Worm (Caenorhabditis elegans): ENCODE data around the gene C03B1.14.

Gene C03B1.14

ce11 chrX:6326088-6326487, 34.5 kb downstream of the C03B1.14 start, which contains the start of gene col-168:
Gene col-168, plus strand, starts transcription at chrX:6326388.
- TF ChIP-seq sea-2 (GFP tag; optimal IDR thresholded peaks at IDR 0.05) (no peak), nhr-77 (tag; optimal IDR thresholded peaks at IDR 0.05) (no peak), elt-3 (tag; optimal IDR thresholded peaks at IDR 0.05) (no peak), nhr-237 (tag; optimal IDR thresholded peaks at IDR 0.05) (no peak), aly-2 (tag; optimal IDR thresholded peaks at IDR 0.05) (no peak), unc-62 (GFP tag; optimal IDR thresholded peaks at IDR 0.05) (no peak), ztf-4 (tag; optimal IDR thresholded peaks at IDR 0.05) (no peak), nfya-1 (tag; optimal IDR thresholded peaks at IDR 0.05; ENCODE audit: insufficient read depth) (no peak), tbx-2 (tag; optimal IDR thresholded peaks at IDR 0.05) (no peak), egl-5 (tag; optimal IDR thresholded peaks at IDR 0.05) (no peak), nhr-12 (tag; optimal IDR thresholded peaks at IDR 0.05) (no peak), ama-1 (optimal IDR thresholded peaks at IDR 0.05) (no peak), elt-1 (tag; optimal IDR thresholded peaks at IDR 0.05) (no peak), lin-39 (tag; optimal IDR thresholded peaks at IDR 0.05) (no peak), mml-1 (tag; optimal IDR thresholded peaks at IDR 0.05) (no peak), nhr-76 (tag; optimal IDR thresholded peaks at IDR 0.05) (no peak), nhr-11 (tag; optimal IDR thresholded peaks at IDR 0.05) (no peak), elt-2 (tag; optimal IDR thresholded peaks at IDR 0.05) (no peak), snpc-4 (tag; optimal IDR thresholded peaks at IDR 0.05) (no peak)

- TF ChIP-seq aly-2 (tag; optimal IDR thresholded peaks at IDR 0.05) (peak; percentile 55), R02D3.7 (tag; optimal IDR thresholded peaks at IDR 0.05) (peak; percentile 31), tbx-2 (tag; optimal IDR thresholded peaks at IDR 0.05) (peak; percentile 14), ceh-28 (tag; optimal IDR thresholded peaks at IDR 0.05) (peak; percentile 35)
Observed at ce11 chrX:6324124-6324893, 36.2 kb downstream of the C03B1.14 start.

ce11 chrX:6323129-6323528, 37.4 kb downstream of the C03B1.14 start, which contains the start of gene col-167:
Gene col-167, plus strand, starts transcription at chrX:6323488.
- TF ChIP-seq ceh-9 (tag; optimal IDR thresholded peaks at IDR 0.05) (no peak), nhr-43 (tag; optimal IDR thresholded peaks at IDR 0.05; ENCODE audit: poor library complexity, severe bottlenecking) (no peak), nfya-1 (tag; optimal IDR thresholded peaks at IDR 0.05; ENCODE audit: insufficient read depth) (peak; percentile 11), snpc-4 (tag; optimal IDR thresholded peaks at IDR 0.05) (no peak), nhr-23 (tag; optimal IDR thresholded peaks at IDR 0.05) (peak; percentile 1), ztf-4 (tag; optimal IDR thresholded peaks at IDR 0.05) (no peak), lin-15B (tag; optimal IDR thresholded peaks at IDR 0.05) (no peak), unc-39 (tag; optimal IDR thresholded peaks at IDR 0.05) (no peak), elt-2 (tag; optimal IDR thresholded peaks at IDR 0.05) (no peak), ceh-82 (tag; optimal IDR thresholded peaks at IDR 0.05) (no peak), nhr-25 (tag; optimal IDR thresholded peaks at IDR 0.05) (peak; percentile 77), nhr-12 (tag; optimal IDR thresholded peaks at IDR 0.05) (no peak), jun-1 (tag; optimal IDR thresholded peaks at IDR 0.05) (no peak), unc-62 (GFP tag; optimal IDR thresholded peaks at IDR 0.05) (no peak), lin-39 (tag; optimal IDR thresholded peaks at IDR 0.05) (no peak), tbx-2 (tag; optimal IDR thresholded peaks at IDR 0.05) (no peak)

ce11 chrX:6321380-6321779, 39.2 kb downstream of the C03B1.14 start:
- peak; percentile 59 for TF ChIP-seq elt-1 (tag; optimal IDR thresholded peaks at IDR 0.05)
- no peak for TF ChIP-seq unc-62 (GFP tag; optimal IDR thresholded peaks at IDR 0.05)

- TF ChIP-seq nhr-23 (tag; optimal IDR thresholded peaks at IDR 0.05) (peak; percentile 50), ceh-9 (tag; optimal IDR thresholded peaks at IDR 0.05) (no peak), ceh-16 (tag; optimal IDR thresholded peaks at IDR 0.05) (no peak), elt-2 (tag; optimal IDR thresholded peaks at IDR 0.05) (no peak), pqm-1 (tag; optimal IDR thresholded peaks at IDR 0.05) (no peak), nhr-77 (tag; optimal IDR thresholded peaks at IDR 0.05) (no peak), aly-2 (tag; optimal IDR thresholded peaks at IDR 0.05) (no peak), nfya-1 (tag; optimal IDR thresholded peaks at IDR 0.05; ENCODE audit: insufficient read depth) (peak; percentile 20), ZK546.5 (tag; optimal IDR thresholded peaks at IDR 0.05) (no peak), lin-39 (tag; optimal IDR thresholded peaks at IDR 0.05) (peak; percentile 12), fkh-2 (tag; optimal IDR thresholded peaks at IDR 0.05) (no peak), ceh-28 (tag; optimal IDR thresholded peaks at IDR 0.05) (peak; percentile 54), sea-2 (GFP tag; optimal IDR thresholded peaks at IDR 0.05) (no peak), elt-3 (tag; optimal IDR thresholded peaks at IDR 0.05) (peak in 1 of 3 experiments; percentile 48), zag-1 (tag; optimal IDR thresholded peaks at IDR 0.05) (no peak), ama-1 (optimal IDR thresholded peaks at IDR 0.05) (no peak), ztf-11 (tag; optimal IDR thresholded peaks at IDR 0.05) (no peak), egl-27 (tag; optimal IDR thresholded peaks at IDR 0.05) (no peak), hmg-11 (tag; optimal IDR thresholded peaks at IDR 0.05) (no peak), nhr-76 (tag; optimal IDR thresholded peaks at IDR 0.05) (no peak), ztf-4 (tag; optimal IDR thresholded peaks at IDR 0.05) (no peak), nhr-25 (tag; optimal IDR thresholded peaks at IDR 0.05) (peak; percentile 85), eor-1 (tag; optimal IDR thresholded peaks at IDR 0.05) (no peak), nhr-12 (tag; optimal IDR thresholded peaks at IDR 0.05) (no peak), unc-62 (GFP tag; optimal IDR thresholded peaks at IDR 0.05) (no peak), nhr-43 (tag; optimal IDR thresholded peaks at IDR 0.05; ENCODE audit: poor library complexity, severe bottlenecking) (peak; percentile 67), mdl-1 (tag; optimal IDR thresholded peaks at IDR 0.05) (no peak)
Observed at ce11 chrX:6320887-6321286, 39.7 kb downstream of the C03B1.14 start.

All from whole organism, L3 larva.